Fruit fly (Drosophila melanogaster) whole organism, embryonic: ENCODE measurements around the gene Abi.

Experiments used
- ATbp ChIP-seq: fragments of 200-800 bp; sonication (Bioruptor generic); optimal IDR thresholded peaks from 2 replicates; lab custom pipeline; 2017; ENCODE audit warnings: missing biosample characterization, mild to moderate bottlenecking, missing genetic modification characterization, missing genetic modification reagents
- Asciz ChIP-seq: fragments of 200-800 bp; sonication (Bioruptor generic); optimal IDR thresholded peaks from 2 replicates; lab custom pipeline; 2017; ENCODE audit warnings: missing biosample characterization, mild to moderate bottlenecking, missing genetic modification characterization, missing genetic modification reagents
- B-H1 ChIP-seq: fragments of 200-800 bp; sonication (Bioruptor generic); IDR thresholded peaks from 3 replicates; pipeline ENCODE4 v1.3.6; 2022; ENCODE audit warnings: missing biosample characterization, missing genetic modification characterization
- CG10267 ChIP-seq: fragments of 200-800 bp; sonication (Bioruptor generic); optimal IDR thresholded peaks from 2 replicates; lab custom pipeline; 2018; ENCODE audit warnings: missing biosample characterization, mild to moderate bottlenecking, missing genetic modification characterization, moderate library complexity
- CG11504 ChIP-seq: fragments of 200-800 bp; sonication (Bioruptor generic); optimal IDR thresholded peaks from 3 replicates; lab custom pipeline; 2019; ENCODE audit warnings: missing biosample characterization, mild to moderate bottlenecking, missing genetic modification characterization, moderate library complexity
- CG11695 ChIP-seq: fragments of 200-800 bp; sonication (Bioruptor generic); IDR thresholded peaks from 3 replicates; pipeline ENCODE4 v1.3.6; 2022; ENCODE audit warnings: missing biosample characterization, missing genetic modification characterization
- CG14441 ChIP-seq: fragments of 200-800 bp; sonication (Bioruptor generic); IDR thresholded peaks from 2 replicates; pipeline ENCODE4 v1.3.6; 2022; ENCODE audit warnings: missing biosample characterization, missing genetic modification characterization
- CG1529 ChIP-seq: fragments of 200-800 bp; sonication (Bioruptor generic); optimal IDR thresholded peaks from 3 replicates; lab custom pipeline; 2018; ENCODE audit warnings: missing biosample characterization, missing genetic modification characterization
- CG15479 ChIP-seq: fragments of 200-800 bp; sonication (Bioruptor generic); optimal IDR thresholded peaks from 3 replicates; lab custom pipeline; 2019; ENCODE audit warnings: missing biosample characterization, mild to moderate bottlenecking, missing genetic modification characterization, moderate library complexity
- CG30403 ChIP-seq: fragments of 200-800 bp; sonication (Bioruptor generic); optimal IDR thresholded peaks from 3 replicates; lab custom pipeline; 2016; ENCODE audit warnings: missing biosample characterization, missing genetic modification characterization
- CG33557 ChIP-seq: fragments of 200-800 bp; sonication (Bioruptor generic); optimal IDR thresholded peaks from 2 replicates; lab custom pipeline; 2019; ENCODE audit warnings: missing biosample characterization, mild to moderate bottlenecking, missing genetic modification characterization, moderate library complexity
- CG4707 ChIP-seq: fragments of 200-800 bp; sonication (Bioruptor generic); optimal IDR thresholded peaks from 2 replicates; lab custom pipeline; 2018; ENCODE audit warnings: missing biosample characterization, mild to moderate bottlenecking, missing genetic modification characterization, moderate library complexity
- CG4730 ChIP-seq: fragments of 200-800 bp; sonication (Bioruptor generic); IDR thresholded peaks from 2 replicates; pipeline ENCODE4 v1.3.6; 2022; ENCODE audit warnings: missing biosample characterization, missing genetic modification characterization
- CG6813 ChIP-seq: fragments of 200-800 bp; sonication (Bioruptor generic); optimal IDR thresholded peaks from 2 replicates; lab custom pipeline; 2017; ENCODE audit warnings: missing biosample characterization, missing genetic modification characterization, mild to moderate bottlenecking, moderate library complexity, missing genetic modification reagents
- CG7745 ChIP-seq: fragments of 200-800 bp; sonication (Bioruptor generic); optimal IDR thresholded peaks from 2 replicates; lab custom pipeline; 2018; ENCODE audit warnings: missing biosample characterization, mild to moderate bottlenecking, missing genetic modification characterization, moderate library complexity
- CG7786 ChIP-seq: fragments of 200-800 bp; sonication (Bioruptor generic); optimal IDR thresholded peaks from 2 replicates; lab custom pipeline; 2016; ENCODE audit warnings: missing biosample characterization, missing genetic modification characterization
- CG8290 ChIP-seq, 3 experiments: fragments of 200-800 bp; sonication (Bioruptor generic); optimal IDR thresholded peaks; 2 replicates each; lab custom pipeline; 2016 to 2019; ENCODE audit warnings: missing biosample characterization in 3 of 3, missing genetic modification characterization in 3 of 3, mild to moderate bottlenecking in 2 of 3, moderate library complexity in 1 of 3
- Hr39 ChIP-seq: fragments of >200 bp; optimal IDR thresholded peaks from 2 replicates; lab custom pipeline; 2017
- Hr78 ChIP-seq, 2 experiments: fragments of 200-800 bp in 1 of 2; fragments of >200 bp in 1 of 2; sonication (Bioruptor generic) in 1 of 2; optimal IDR thresholded peaks; 2 replicates each; lab custom pipeline; 2017 to 2019; ENCODE audit warnings: missing biosample characterization in 2 of 2, missing genetic modification characterization in 2 of 2, mild to moderate bottlenecking in 1 of 2, moderate library complexity in 1 of 2
- Kr ChIP-seq: fragments of 200-800 bp; sonication (Bioruptor generic); optimal IDR thresholded peaks from 2 replicates; lab custom pipeline; 2017; ENCODE audit warnings: missing biosample characterization, mild to moderate bottlenecking, missing genetic modification characterization
- Med ChIP-seq: fragments of 200-800 bp; sonication (Bioruptor generic); peaks from one replicate; lab custom pipeline; 2016; ENCODE audit warnings: missing biosample characterization, missing genetic modification characterization, mild to moderate bottlenecking, inconsistent platforms, moderate library complexity
- Nf-YA ChIP-seq: fragments of 200-800 bp; sonication (Bioruptor generic); IDR thresholded peaks from 2 replicates; pipeline ENCODE4 v1.3.6; 2022; ENCODE audit warnings: missing biosample characterization, missing genetic modification characterization
- Sox102F ChIP-seq: fragments of 200-800 bp; sonication (Bioruptor generic); optimal IDR thresholded peaks from 2 replicates; lab custom pipeline; 2018; ENCODE audit warnings: missing biosample characterization, mild to moderate bottlenecking, missing genetic modification characterization, moderate library complexity
- Usf ChIP-seq: fragments of 200-800 bp; sonication (Bioruptor generic); optimal IDR thresholded peaks from 2 replicates; lab custom pipeline; 2017; ENCODE audit warnings: missing genotype, missing biosample characterization, missing genetic modification characterization
- bab2 ChIP-seq: fragments of 200-800 bp; sonication (Bioruptor generic); optimal IDR thresholded peaks from 2 replicates; lab custom pipeline; 2016; ENCODE audit warnings: missing biosample characterization, missing genetic modification characterization
- bcd ChIP-seq: fragments of 200-800 bp; sonication (Bioruptor generic); optimal IDR thresholded peaks from 2 replicates; lab custom pipeline; 2017; ENCODE audit warnings: missing biosample characterization, mild to moderate bottlenecking, missing genetic modification characterization
- bsh ChIP-seq, 2 experiments: fragments of 200-800 bp; sonication (Bioruptor generic); optimal IDR thresholded peaks; 2 replicates each; lab custom pipeline; 2017 to 2018; ENCODE audit warnings: mild to moderate bottlenecking in 2 of 2, missing biosample characterization in 2 of 2, missing genetic modification characterization in 2 of 2, moderate library complexity in 1 of 2
- dmrt99B ChIP-seq: fragments of 200-800 bp; sonication (Bioruptor generic); optimal IDR thresholded peaks from 2 replicates; lab custom pipeline; 2018; ENCODE audit warnings: missing biosample characterization, mild to moderate bottlenecking, missing genetic modification characterization, moderate library complexity
- emc ChIP-seq: fragments of 200-800 bp; sonication (Bioruptor generic); optimal IDR thresholded peaks from 2 replicates; lab custom pipeline; 2016; ENCODE audit warnings: missing biosample characterization, missing genetic modification characterization
- fd102C ChIP-seq: fragments of 200-800 bp; sonication (Bioruptor generic); optimal IDR thresholded peaks from 2 replicates; lab custom pipeline; 2018; ENCODE audit warnings: missing biosample characterization, mild to moderate bottlenecking, missing genetic modification characterization, moderate library complexity
- gce ChIP-seq: fragments of 200-800 bp; sonication (Bioruptor generic); IDR thresholded peaks from 3 replicates; pipeline ENCODE4 v1.3.6; 2022; ENCODE audit warnings: missing biosample characterization, missing genetic modification characterization
- ham ChIP-seq: fragments of 200-800 bp; sonication (Bioruptor generic); IDR thresholded peaks from 2 replicates; pipeline ENCODE4 v1.3.6; 2022; ENCODE audit warnings: missing biosample characterization, missing genetic modification characterization
- her ChIP-seq: fragments of 200-800 bp; sonication (Bioruptor generic); optimal IDR thresholded peaks from 2 replicates; lab custom pipeline; 2016; ENCODE audit warnings: missing biosample characterization, missing genetic modification characterization
- hkb ChIP-seq, 2 experiments: fragments of 200-800 bp in 1 of 2; fragments of >200 bp in 1 of 2; sonication (Bioruptor generic) in 1 of 2; IDR thresholded peaks in 1 of 2; optimal IDR thresholded peaks in 1 of 2; 2 replicates each; pipeline versions ENCODE4 v1.3.6 to Lab custom; 2017 to 2022; ENCODE audit warnings: missing biosample characterization in 1 of 2, missing genetic modification characterization in 1 of 2
- insv ChIP-seq, 2 experiments: fragments of 200-800 bp; sonication (Bioruptor generic); optimal IDR thresholded peaks; 3 replicates each; lab custom pipeline; 2016 to 2018; ENCODE audit warnings: missing biosample characterization in 2 of 2, missing genetic modification characterization in 2 of 2
- lab ChIP-seq: fragments of 200-800 bp; sonication (Bioruptor generic); optimal IDR thresholded peaks from 3 replicates; lab custom pipeline; 2017; ENCODE audit warnings: missing biosample characterization, missing genetic modification characterization, mild to moderate bottlenecking, moderate library complexity, missing genetic modification reagents
- peb ChIP-seq: fragments of 200-800 bp; sonication (Bioruptor generic); IDR thresholded peaks from 2 replicates; pipeline ENCODE4 v1.3.6; 2022; ENCODE audit warnings: missing biosample characterization, missing genetic modification characterization
- sens ChIP-seq: fragments of 200-800 bp; sonication (Bioruptor generic); peaks from one replicate; lab custom pipeline; 2016; ENCODE audit warnings: missing biosample characterization, missing genetic modification characterization
- slbo ChIP-seq: fragments of 200-800 bp; sonication (Bioruptor generic); IDR thresholded peaks from 2 replicates; pipeline ENCODE4 v1.3.6; 2022; ENCODE audit warnings: missing biosample characterization, missing genetic modification characterization
- so ChIP-seq: fragments of 200-800 bp; sonication (Bioruptor generic); IDR thresholded peaks from 3 replicates; pipeline ENCODE4 v1.3.6; 2022; ENCODE audit warnings: missing biosample characterization, missing genetic modification characterization
- tap ChIP-seq: fragments of 200-800 bp; optimal IDR thresholded peaks from 3 replicates; lab custom pipeline; 2019; ENCODE audit warnings: missing biosample characterization, mild to moderate bottlenecking, missing genetic modification characterization, moderate library complexity
- zen2 ChIP-seq: fragments of 200-800 bp; sonication (Bioruptor generic); IDR thresholded peaks from 3 replicates; pipeline ENCODE4 v1.3.6; 2022; ENCODE audit warnings: missing biosample characterization, missing genetic modification characterization; ENCODE audit not compliant: partially characterized antibody

The Abi gene

dm6 chr3R:14116088-14116487 lies 6.1 kb downstream of the Abi start:
- TF ChIP-seq so (GFP tag; lab: Robert Waterston, UW): no peak
- TF ChIP-seq ATbp (GFP tag; lab: Kevin White, UChicago): peak; percentile 44
- TF ChIP-seq gce (GFP tag; lab: Robert Waterston, UW): no peak
- TF ChIP-seq insv (GFP tag; optimal IDR thresholded peaks at IDR 0.05; lab: Kevin White, UChicago): no peak
- TF ChIP-seq CG6813 (GFP tag; lab: Kevin White, UChicago): peak; percentile 22
- peak in 1 of 2 experiments; percentile 3 for TF ChIP-seq bsh (GFP tag; optimal IDR thresholded peaks at IDR 0.05; lab: Kevin White, UChicago)
- peak; percentile 2 for TF ChIP-seq CG4707 (GFP tag; lab: Kevin White, UChicago)
- TF ChIP-seq CG15479 (GFP tag; lab: Kevin White, UChicago): no peak
- no peak for TF ChIP-seq Kr (GFP tag; lab: Kevin White, UChicago)
- TF ChIP-seq CG11504 (tag; lab: Kevin White, UChicago): no peak
- TF ChIP-seq CG33557 (GFP tag; lab: Kevin White, UChicago): no peak
- TF ChIP-seq zen2: no peak
- no peak for TF ChIP-seq ham (GFP tag; lab: Robert Waterston, UW)
- TF ChIP-seq bab2: peak; percentile 10
- no peak for TF ChIP-seq peb (GFP tag; lab: Robert Waterston, UW)
- TF ChIP-seq Asciz (GFP tag; lab: Kevin White, UChicago): peak; percentile 42
- peak; percentile 24 for TF ChIP-seq lab (GFP tag; lab: Kevin White, UChicago)
- no peak for TF ChIP-seq CG7786 (GFP tag; lab: Kevin White, UChicago)
- no peak for TF ChIP-seq bcd (GFP tag; lab: Kevin White, UChicago)
- peak; percentile 36 for TF ChIP-seq tap (tag; lab: Kevin White, UChicago)
- TF ChIP-seq Nf-YA (GFP tag; lab: Robert Waterston, UW): no peak
- TF ChIP-seq sens (GFP tag; lab: Kevin White, UChicago): peak; percentile 80
- no peak for TF ChIP-seq CG1529
- TF ChIP-seq Hr39 (lab: Kevin White, UChicago): no peak
- TF ChIP-seq Med (GFP tag; lab: Kevin White, UChicago): peak; percentile 57
- TF ChIP-seq hkb (optimal IDR thresholded peaks at IDR 0.05; lab: Kevin White, UChicago): no peak
- TF ChIP-seq hkb (GFP tag; IDR thresholded peaks at IDR 0.05; lab: Robert Waterston, UW): 0 out of 2 replicates have a peak, but pooled peaks have one; percentile 18
- TF ChIP-seq Sox102F: peak; percentile 24
- TF ChIP-seq B-H1 (GFP tag; lab: Robert Waterston, UW): no peak
- no peak for TF ChIP-seq CG11695 (GFP tag; lab: Robert Waterston, UW)
- peak in 1 of 2 experiments; percentile 18 for TF ChIP-seq Hr78 (GFP tag; optimal IDR thresholded peaks at IDR 0.05; lab: Kevin White, UChicago)
- no peak for TF ChIP-seq CG4730 (GFP tag; lab: Robert Waterston, UW)
- TF ChIP-seq CG7745 (tag; lab: Kevin White, UChicago): no peak
- TF ChIP-seq emc (GFP tag; lab: Kevin White, UChicago): no peak
- no peak for TF ChIP-seq CG14441 (GFP tag; lab: Robert Waterston, UW)
- TF ChIP-seq CG8290 (GFP tag; optimal IDR thresholded peaks at IDR 0.05; lab: Kevin White, UChicago): no peak
- TF ChIP-seq CG8290 (tag; optimal IDR thresholded peaks at IDR 0.05; lab: Kevin White, UChicago): no peak
- no peak for TF ChIP-seq Usf (GFP tag; lab: Kevin White, UChicago)
- no peak for TF ChIP-seq CG30403 (GFP tag; lab: Kevin White, UChicago)
- no peak for TF ChIP-seq CG10267
- peak; percentile 21 for TF ChIP-seq dmrt99B (tag; lab: Kevin White, UChicago)
- TF ChIP-seq slbo: no peak
- no peak for TF ChIP-seq her
- no peak for TF ChIP-seq fd102C (GFP tag; lab: Kevin White, UChicago)
